Comparison of ENCODE assay signal across 3 worm cellular contexts in the genomic region with DNA sequence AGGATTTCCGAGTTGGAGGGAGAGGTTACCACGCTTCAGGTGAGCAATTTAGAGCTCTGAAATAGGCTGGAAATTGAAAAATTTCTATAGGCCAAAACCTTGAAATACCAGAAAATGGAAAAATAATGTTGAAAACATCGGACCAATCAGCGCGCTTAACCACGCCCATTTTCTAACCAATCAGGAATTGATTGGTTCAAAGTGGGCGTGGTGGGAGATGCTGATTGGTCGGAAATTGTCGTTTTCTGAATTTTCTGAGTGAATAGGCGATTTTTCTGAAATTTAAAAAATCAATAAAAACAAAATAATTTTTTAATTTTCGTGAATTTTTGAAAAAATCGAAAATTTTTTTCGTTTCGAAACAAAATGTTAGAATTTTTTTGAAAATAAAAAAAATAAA.
TF ChIP-seq lines count a peak whose summit lies in the region.

No protein-coding gene starts in this region.

TF ChIP-seq in whole organism, L3 larva, 47 proteins besides CTCF, POLR2A, EP300 and RAD21:
- peak; percentile 99 for TF ChIP-seq nfya-1 (tag; optimal IDR thresholded peaks at IDR 0.05; lab: Kevin White, UChicago; ENCODE audit: insufficient read depth)
- no peak for TF ChIP-seq elt-2 (tag; optimal IDR thresholded peaks at IDR 0.05; lab: Kevin White, UChicago)
- no peak for TF ChIP-seq eor-1 (tag; optimal IDR thresholded peaks at IDR 0.05; lab: Kevin White, UChicago)

TF ChIP-seq in whole organism, late embryonic, 69 proteins besides CTCF, POLR2A, EP300 and RAD21:
- TF ChIP-seq nfya-1 (tag; optimal IDR thresholded peaks at IDR 0.05; lab: Kevin White, UChicago) (peak; percentile 99), pat-9 (tag; optimal IDR thresholded peaks at IDR 0.05; lab: Kevin White, UChicago) (no peak), dmd-4 (tag; optimal IDR thresholded peaks at IDR 0.05; lab: Kevin White, UChicago; ENCODE audit: borderline replicate concordance) (no peak)

TF ChIP-seq in whole organism, young adult, 124 proteins besides CTCF, POLR2A, EP300 and RAD21:
- TF ChIP-seq nfya-2 (GFP tag; IDR thresholded peaks at IDR 0.05; lab: Robert Waterston, UW), result no peak
- no peak for TF ChIP-seq ceh-79 (tag; optimal IDR thresholded peaks at IDR 0.05; lab: Kevin White, UChicago)
- TF ChIP-seq nfyb-1 (GFP tag; IDR thresholded peaks at IDR 0.05; lab: Robert Waterston, UW), result peak; percentile 75
